Fruit fly (Drosophila melanogaster) whole organism, embryonic: ENCODE results near the gene CG9782.

Source experiments
- Antp ChIP-seq: fragments of 200-800 bp; sonication (Bioruptor generic); optimal IDR thresholded peaks from 3 replicates; lab custom pipeline; 2016; ENCODE audit warnings: missing biosample characterization, missing genetic modification characterization
- Bteb2 ChIP-seq: fragments of 200-800 bp; sonication (Bioruptor generic); optimal IDR thresholded peaks from 2 replicates; lab custom pipeline; 2016; ENCODE audit warnings: missing biosample characterization, missing genetic modification characterization
- CG10979 ChIP-seq: fragments of 200-800 bp; sonication (Bioruptor generic); optimal IDR thresholded peaks from 2 replicates; lab custom pipeline; 2018; ENCODE audit warnings: missing biosample characterization, mild to moderate bottlenecking, missing genetic modification characterization, moderate library complexity
- CG11504 ChIP-seq: fragments of 200-800 bp; sonication (Bioruptor generic); optimal IDR thresholded peaks from 3 replicates; lab custom pipeline; 2019; ENCODE audit warnings: missing biosample characterization, mild to moderate bottlenecking, missing genetic modification characterization, moderate library complexity
- CG12299 ChIP-seq: fragments of 200-800 bp; sonication (Bioruptor generic); optimal IDR thresholded peaks from 2 replicates; lab custom pipeline; 2018; ENCODE audit warnings: missing biosample characterization, mild to moderate bottlenecking, missing genetic modification characterization
- CG1233 ChIP-seq: fragments of 200-800 bp; sonication (Bioruptor generic); optimal IDR thresholded peaks from 4 replicates; lab custom pipeline; 2018; ENCODE audit warnings: missing biosample characterization, mild to moderate bottlenecking, missing genetic modification characterization
- CG14710 ChIP-seq: fragments of 200-800 bp; sonication (Bioruptor generic); optimal IDR thresholded peaks from 3 replicates; lab custom pipeline; 2019; ENCODE audit warnings: missing biosample characterization, mild to moderate bottlenecking, missing genetic modification characterization, moderate library complexity
- CG2199 ChIP-seq: fragments of 200-800 bp; sonication (Bioruptor generic); IDR thresholded peaks from 3 replicates; pipeline ENCODE4 v1.3.6; 2022; ENCODE audit warnings: missing biosample characterization, missing genetic modification characterization
- CG31441 ChIP-seq: fragments of 200-800 bp; sonication (Bioruptor generic); IDR thresholded peaks from 2 replicates; pipeline ENCODE4 v1.3.6; 2022; ENCODE audit warnings: missing biosample characterization, missing genetic modification characterization
- CG3163 ChIP-seq: fragments of 200-800 bp; sonication (Bioruptor generic); optimal IDR thresholded peaks from 3 replicates; lab custom pipeline; 2016; ENCODE audit warnings: missing biosample characterization, missing genetic modification characterization
- CG7786 ChIP-seq: fragments of 200-800 bp; sonication (Bioruptor generic); optimal IDR thresholded peaks from 2 replicates; lab custom pipeline; 2016; ENCODE audit warnings: missing biosample characterization, missing genetic modification characterization
- CTCF ChIP-seq: fragments of 200-800 bp; sonication (Bioruptor generic); optimal IDR thresholded peaks from 2 replicates; lab custom pipeline; 2017; ENCODE audit warnings: missing biosample characterization, mild to moderate bottlenecking, missing genetic modification characterization, moderate library complexity
- Chrac-16 ChIP-seq: fragments of 200-800 bp; sonication (Bioruptor generic); optimal IDR thresholded peaks from 3 replicates; lab custom pipeline; 2016; ENCODE audit warnings: missing biosample characterization, missing genetic modification characterization
- Dek ChIP-seq: fragments of 200-800 bp; sonication (Bioruptor generic); optimal IDR thresholded peaks from 3 replicates; lab custom pipeline; 2019; ENCODE audit warnings: missing biosample characterization, mild to moderate bottlenecking, missing genetic modification characterization, moderate library complexity
- Drgx ChIP-seq: fragments of 200-800 bp; sonication (Bioruptor generic); IDR thresholded peaks from 2 replicates; pipeline ENCODE4 v1.3.6; 2022; ENCODE audit warnings: missing biosample characterization, missing genetic modification characterization
- Ets97D ChIP-seq: fragments of 200-800 bp; sonication (Bioruptor generic); optimal IDR thresholded peaks from 3 replicates; lab custom pipeline; 2016; ENCODE audit warnings: missing biosample characterization, missing genetic modification characterization
- HHEX ChIP-seq: fragments of 200-800 bp; sonication (Bioruptor generic); optimal IDR thresholded peaks from 3 replicates; lab custom pipeline; 2017; ENCODE audit warnings: missing biosample characterization, mild to moderate bottlenecking, missing genetic modification characterization, missing genetic modification reagents
- HLH4C ChIP-seq: fragments of 200-800 bp; sonication (Bioruptor generic); IDR thresholded peaks from 3 replicates; pipeline ENCODE4 v1.3.6; 2022; ENCODE audit warnings: missing biosample characterization, missing genetic modification characterization; ENCODE audit not compliant: partially characterized antibody
- Jarid2 ChIP-seq: fragments of 200-800 bp; sonication (Bioruptor generic); optimal IDR thresholded peaks from 3 replicates; lab custom pipeline; 2017; ENCODE audit warnings: mild to moderate bottlenecking, missing biosample characterization, missing genetic modification reagents, missing genetic modification characterization
- Lim3 ChIP-seq: fragments of 200-800 bp; sonication (Bioruptor generic); IDR thresholded peaks from 2 replicates; pipeline ENCODE4 v1.3.6; 2022; ENCODE audit warnings: missing biosample characterization, missing genetic modification characterization
- Mad ChIP-seq: fragments of 200-800 bp; sonication (Bioruptor generic); optimal IDR thresholded peaks from 2 replicates; lab custom pipeline; 2016; ENCODE audit warnings: missing biosample characterization, missing genetic modification characterization
- Max ChIP-seq: fragments of 200-800 bp; sonication (Bioruptor generic); optimal IDR thresholded peaks from 2 replicates; lab custom pipeline; 2016; ENCODE audit warnings: missing biosample characterization, mild to moderate bottlenecking, missing genetic modification characterization
- Med ChIP-seq: fragments of 200-800 bp; sonication (Bioruptor generic); peaks from one replicate; lab custom pipeline; 2016; ENCODE audit warnings: missing biosample characterization, missing genetic modification characterization, mild to moderate bottlenecking, inconsistent platforms, moderate library complexity
- NFAT ChIP-seq: fragments of 200-800 bp; sonication (Bioruptor generic); IDR thresholded peaks from 2 replicates; pipeline ENCODE4 v1.3.6; 2022; ENCODE audit warnings: missing biosample characterization, missing genetic modification characterization
- Oaz ChIP-seq: fragments of 200-800 bp; sonication (Bioruptor generic); IDR thresholded peaks from 2 replicates; pipeline ENCODE4 v1.3.6; 2022; ENCODE audit warnings: missing biosample characterization, missing genetic modification characterization
- Spps ChIP-seq: fragments of 200-800 bp; sonication (Bioruptor generic); optimal IDR thresholded peaks from 2 replicates; lab custom pipeline; 2018; ENCODE audit warnings: missing biosample characterization, mild to moderate bottlenecking, missing genetic modification characterization
- Usf ChIP-seq: fragments of 200-800 bp; sonication (Bioruptor generic); optimal IDR thresholded peaks from 2 replicates; lab custom pipeline; 2017; ENCODE audit warnings: missing genotype, missing biosample characterization, missing genetic modification characterization
- br ChIP-seq: fragments of >200 bp; optimal IDR thresholded peaks from 2 replicates; lab custom pipeline; 2017
- croc ChIP-seq: fragments of 200-800 bp; sonication (Bioruptor generic); conservative IDR thresholded peaks from 3 replicates; pipeline ENCODE4 v1.3.6; 2022; ENCODE audit warnings: missing biosample characterization, missing genetic modification characterization
- dmrt11E ChIP-seq: fragments of 200-800 bp; sonication (Bioruptor generic); optimal IDR thresholded peaks from 3 replicates; lab custom pipeline; 2018; ENCODE audit warnings: missing biosample characterization, mild to moderate bottlenecking, missing genetic modification characterization, moderate library complexity
- dysf ChIP-seq: fragments of 200-800 bp; sonication (Bioruptor generic); IDR thresholded peaks from 3 replicates; pipeline ENCODE4 v1.3.6; 2022; ENCODE audit warnings: missing biosample characterization, missing genetic modification characterization
- esg ChIP-seq: fragments of 200-800 bp; sonication (Bioruptor generic); conservative IDR thresholded peaks from 2 replicates; pipeline ENCODE4 v1.3.6; 2022; ENCODE audit warnings: missing biosample characterization, missing genetic modification characterization
- fu2 ChIP-seq: fragments of 200-800 bp; sonication (Bioruptor generic); optimal IDR thresholded peaks from 2 replicates; lab custom pipeline; 2016; ENCODE audit warnings: missing biosample characterization, missing genetic modification characterization
- grau ChIP-seq: fragments of 200-800 bp; optimal IDR thresholded peaks from 3 replicates; lab custom pipeline; 2019; ENCODE audit warnings: missing biosample characterization, mild to moderate bottlenecking, missing genetic modification characterization, moderate library complexity
- klu ChIP-seq: fragments of 200-800 bp; sonication (Bioruptor generic); IDR thresholded peaks from 2 replicates; pipeline ENCODE4 v1.3.6; 2022; ENCODE audit warnings: missing biosample characterization, missing genetic modification characterization
- nau ChIP-seq: fragments of 200-800 bp; sonication (Bioruptor generic); optimal IDR thresholded peaks from 3 replicates; lab custom pipeline; 2017; ENCODE audit warnings: missing biosample characterization, mild to moderate bottlenecking, missing genetic modification characterization, missing genetic modification reagents
- nerfin-2 ChIP-seq: fragments of 200-800 bp; sonication (Bioruptor generic); IDR thresholded peaks from 2 replicates; pipeline ENCODE4 v1.3.6; 2022; ENCODE audit warnings: missing biosample characterization, missing genetic modification characterization; ENCODE audit not compliant: partially characterized antibody
- oc ChIP-seq: fragments of 200-800 bp; sonication (Bioruptor generic); optimal IDR thresholded peaks from 2 replicates; lab custom pipeline; 2018; ENCODE audit warnings: missing biosample characterization, mild to moderate bottlenecking, missing genetic modification characterization, moderate library complexity
- onecut ChIP-seq: fragments of 200-800 bp; sonication (Bioruptor generic); IDR thresholded peaks from 2 replicates; pipeline ENCODE4 v1.3.6; 2022; ENCODE audit warnings: missing biosample characterization, missing genetic modification characterization
- pb ChIP-seq: fragments of 200-800 bp; sonication (Bioruptor generic); optimal IDR thresholded peaks from 3 replicates; lab custom pipeline; 2016; ENCODE audit warnings: missing biosample characterization, missing genetic modification characterization
- prd ChIP-seq, 3 experiments: fragments of >200 bp in 2 of 3; fragments of 200-800 bp in 1 of 3; sonication (Bioruptor generic) in 1 of 3; optimal IDR thresholded peaks in 2 of 3; IDR thresholded peaks in 1 of 3; 2 replicates in 2 of 3; 3 replicates in 1 of 3; pipeline versions ENCODE4 v1.3.6 to Lab custom; 2017 to 2022; ENCODE audit warnings: missing biosample characterization in 1 of 3, missing genetic modification characterization in 1 of 3
- psq ChIP-seq: fragments of 200-800 bp; sonication (Bioruptor generic); optimal IDR thresholded peaks from 2 replicates; lab custom pipeline; 2017; ENCODE audit warnings: missing biosample characterization, missing genetic modification characterization
- tio ChIP-seq: fragments of 200-800 bp; sonication (Bioruptor generic); optimal IDR thresholded peaks from 2 replicates; lab custom pipeline; 2017; ENCODE audit warnings: missing biosample characterization, missing genetic modification characterization, inconsistent platforms
- z ChIP-seq: fragments of 200-800 bp; sonication (Bioruptor generic); IDR thresholded peaks from 3 replicates; pipeline ENCODE4 v1.3.6; 2022; ENCODE audit warnings: missing biosample characterization, missing genetic modification characterization
- zen2 ChIP-seq: fragments of 200-800 bp; sonication (Bioruptor generic); IDR thresholded peaks from 3 replicates; pipeline ENCODE4 v1.3.6; 2022; ENCODE audit warnings: missing biosample characterization, missing genetic modification characterization; ENCODE audit not compliant: partially characterized antibody
- zf30C ChIP-seq: fragments of 200-800 bp; sonication (Bioruptor generic); optimal IDR thresholded peaks from 3 replicates; lab custom pipeline; 2018; ENCODE audit warnings: missing biosample characterization, mild to moderate bottlenecking, missing genetic modification characterization

CG9782 gene

dm6 chrX:16633181-16633957 is 12.0 kb upstream of the CG9782 start (continued):
- TF ChIP-seq CG31441 (GFP tag; lab: Robert Waterston, UW), result no peak
- no peak for TF ChIP-seq onecut (GFP tag; lab: Robert Waterston, UW)
- TF ChIP-seq Dek (tag; lab: Kevin White, UChicago), result no peak
- no peak for TF ChIP-seq oc (tag; lab: Kevin White, UChicago)
- no peak for TF ChIP-seq prd (optimal IDR thresholded peaks at IDR 0.05; lab: Kevin White, UChicago)
- TF ChIP-seq prd (GFP tag; IDR thresholded peaks at IDR 0.05; lab: Robert Waterston, UW), result no peak
- TF ChIP-seq Spps, result no peak
- peak; percentile 4 for TF ChIP-seq dmrt11E (tag; lab: Kevin White, UChicago)
- no peak for TF ChIP-seq CG1233 (GFP tag; lab: Kevin White, UChicago)
- TF ChIP-seq CG10979 (tag; lab: Kevin White, UChicago), result no peak
- no peak for TF ChIP-seq Jarid2 (GFP tag; lab: Kevin White, UChicago)
- TF ChIP-seq esg (GFP tag; lab: Robert Waterston, UW), result no peak
- TF ChIP-seq HLH4C (GFP tag; lab: Robert Waterston, UW), result no peak
- TF ChIP-seq pb (GFP tag; lab: Kevin White, UChicago), result no peak
- TF ChIP-seq Ets97D (GFP tag; lab: Kevin White, UChicago), result no peak
- no peak for TF ChIP-seq CG11504 (tag; lab: Kevin White, UChicago)

- TF ChIP-seq psq (GFP tag; lab: Kevin White, UChicago) (no peak), zen2 (GFP tag; lab: Robert Waterston, UW) (no peak)
Observed at dm6 chrX:16632135-16632534, 10.7 kb upstream of the CG9782 start, which contains the start of gene CG9777. CG9777 (minus strand) TSS chrX:16632235.

dm6 chrX:16624519-16624918 is 3.1 kb upstream of the CG9782 start:
- TF ChIP-seq Usf, result no peak
- no peak for TF ChIP-seq CG3163 (GFP tag; lab: Kevin White, UChicago)
- TF ChIP-seq fu2 (GFP tag; lab: Kevin White, UChicago), result no peak
- no peak for TF ChIP-seq CG7786 (GFP tag; lab: Kevin White, UChicago)
- no peak for TF ChIP-seq Chrac-16 (GFP tag; lab: Kevin White, UChicago)
- no peak for TF ChIP-seq grau (tag; lab: Kevin White, UChicago)
- no peak for TF ChIP-seq Drgx
- no peak for TF ChIP-seq br
- no peak for TF ChIP-seq CG14710 (tag; lab: Kevin White, UChicago)
- TF ChIP-seq CG10979 (tag; lab: Kevin White, UChicago), result peak; percentile 40
- no peak for TF ChIP-seq HHEX (GFP tag; lab: Kevin White, UChicago)
- peak; percentile 12 for TF ChIP-seq Med (GFP tag; lab: Kevin White, UChicago)
- no peak for TF ChIP-seq Oaz
- TF ChIP-seq dysf (GFP tag; lab: Robert Waterston, UW), result no peak
- TF ChIP-seq z (GFP tag; lab: Robert Waterston, UW), result peak; percentile 34; the same call in 1 of the 3 replicates
- no peak for TF ChIP-seq tio
- peak; percentile 89 for TF ChIP-seq CTCF (GFP tag; lab: Kevin White, UChicago)
- no peak for TF ChIP-seq Lim3 (GFP tag; lab: Robert Waterston, UW)
- TF ChIP-seq CG12299 (tag; lab: Kevin White, UChicago), result no peak
- no peak for TF ChIP-seq nerfin-2 (GFP tag; lab: Robert Waterston, UW)
- no peak for TF ChIP-seq NFAT (GFP tag; lab: Robert Waterston, UW)
- TF ChIP-seq CG2199, result no peak
- TF ChIP-seq zf30C (GFP tag; lab: Kevin White, UChicago), result no peak
- TF ChIP-seq klu (GFP tag; lab: Robert Waterston, UW), result no peak
- no peak for TF ChIP-seq Antp (GFP tag; lab: Kevin White, UChicago)
- TF ChIP-seq croc (GFP tag; lab: Robert Waterston, UW), result no peak
- no peak for TF ChIP-seq Bteb2
- no peak for TF ChIP-seq Mad (GFP tag; lab: Kevin White, UChicago)
- no peak for TF ChIP-seq nau (GFP tag; lab: Kevin White, UChicago)
- TF ChIP-seq Max (GFP tag; lab: Kevin White, UChicago), result no peak
